Worm (Caenorhabditis elegans) whole organism, L4 larva: ENCODE results near the gene F35H10.5.

ENCODE experiments used
- lin-15B ChIP-seq: fragments of 150-350 bp; sonication (generic microtip); optimal IDR thresholded peaks from 3 replicates; lab custom pipeline; 2014; ENCODE audit warnings: missing biosample characterization, missing genetic modification characterization
- nhr-41 ChIP-seq: fragments of 200-800 bp; sonication (Bioruptor generic); IDR thresholded peaks from 2 replicates; pipeline ENCODE4 v1.3.6; 2022; ENCODE audit warnings: missing genetic modification reagents, missing genetic modification characterization, missing compliant biosample characterization
- nhr-77 ChIP-seq: fragments of 150-350 bp; optimal IDR thresholded peaks from 2 replicates; lab custom pipeline; 2014; ENCODE audit warnings: missing biosample characterization, missing genetic modification characterization
- pha-4 ChIP-seq, 2 experiments: fragments of 150-350 bp in 1 of 2; fragments of 200-800 bp in 1 of 2; sonication (Bioruptor generic) in 1 of 2; IDR thresholded peaks in 1 of 2; optimal IDR thresholded peaks in 1 of 2; 2 replicates each; pipeline versions ENCODE4 v1.3.6 to Lab custom; 2014 to 2022; ENCODE audit warnings: missing genetic modification characterization in 2 of 2, missing genetic modification reagents in 2 of 2, missing biosample characterization in 1 of 2, missing compliant biosample characterization in 1 of 2
- php-3 ChIP-seq: fragments of 200-800 bp; sonication (Bioruptor generic); IDR thresholded peaks from 2 replicates; pipeline ENCODE4 v1.3.6; 2022; ENCODE audit warnings: missing genetic modification reagents, missing genetic modification characterization, missing compliant biosample characterization
- unc-62 ChIP-seq, 3 experiments: fragments of 150-350 bp in 1 of 3; sonication (generic microtip); optimal IDR thresholded peaks in 2 of 3; peaks in 1 of 3; 1 replicate in 1 of 3; 2 replicates in 2 of 3; lab custom pipeline; 2014 to 2017; ENCODE audit warnings: missing biosample characterization in 3 of 3, missing genetic modification characterization in 3 of 3, missing genetic modification reagents in 3 of 3, missing genotype in 1 of 3

ce11 chrIV:8325667-8326066 is 25.1 kb downstream of the F35H10.5 start, which contains the start of gene F35H10.3:
- TF ChIP-seq lin-15B (tag; lab: Kevin White, UChicago) (no peak), nhr-77 (tag; lab: Kevin White, UChicago) (no peak), pha-4 (GFP tag; IDR thresholded peaks at IDR 0.05; lab: Robert Waterston, UW) (no peak), pha-4 (tag; optimal IDR thresholded peaks at IDR 0.05; lab: Kevin White, UChicago) (no peak), php-3 (GFP tag; lab: Robert Waterston, UW) (no peak), nhr-41 (GFP tag; lab: Robert Waterston, UW) (no peak), unc-62 (GFP tag; optimal IDR thresholded peaks at IDR 0.05 in 1 of 2; lab: Kevin White, UChicago) (no peak), unc-62 (tag; optimal IDR thresholded peaks at IDR 0.05; lab: Kevin White, UChicago) (no peak)
